Worm (Caenorhabditis elegans) whole organism, young adult: ENCODE data around the gene C52G5.3.

Experiments
- C06A6.2 ChIP-seq: fragments of 200-800 bp; sonication (Bioruptor generic); conservative IDR thresholded peaks from 2 replicates; pipeline ENCODE4 v1.3.6; 2022; ENCODE audit warnings: missing genetic modification characterization, missing compliant biosample characterization
- ZK185.1 ChIP-seq: sonication (generic microtip); optimal IDR thresholded peaks from 2 replicates; lab custom pipeline; 2016; ENCODE audit warnings: mild to moderate bottlenecking, missing genetic modification characterization, missing compliant biosample characterization; ENCODE audit not compliant: poor library complexity, severe bottlenecking
- dpl-1 ChIP-seq: fragments of 150-350 bp; optimal IDR thresholded peaks from 2 replicates; lab custom pipeline; 2014; ENCODE audit warnings: missing biosample characterization, missing genetic modification reagents, missing genetic modification characterization
- egl-44 ChIP-seq: fragments of 200-800 bp; sonication (Bioruptor generic); IDR thresholded peaks from 2 replicates; pipeline ENCODE4 v1.3.6; 2022; ENCODE audit warnings: missing genetic modification reagents, missing genetic modification characterization, missing compliant biosample characterization
- mel-28 ChIP-seq: sonication (generic microtip); optimal IDR thresholded peaks from 2 replicates; lab custom pipeline; 2016; ENCODE audit warnings: borderline replicate concordance, mild to moderate bottlenecking, missing genetic modification characterization, missing compliant biosample characterization
- snpc-1.3 ChIP-seq: sonication (generic microtip); optimal IDR thresholded peaks from 2 replicates; lab custom pipeline; 2017; ENCODE audit warnings: missing genetic modification characterization, mild to moderate bottlenecking, missing compliant biosample characterization, antibody characterized with exemption, moderate library complexity, missing genotype, missing genetic modification reagents; ENCODE audit not compliant: insufficient read depth
- sptf-2 ChIP-seq: fragments of 200-800 bp; sonication (Bioruptor generic); optimal IDR thresholded peaks from 2 replicates; lab custom pipeline; 2018; ENCODE audit warnings: mild to moderate bottlenecking, missing genetic modification characterization, missing compliant biosample characterization
- ztf-3 ChIP-seq: fragments of 200-800 bp; sonication (Bioruptor generic); optimal IDR thresholded peaks from 2 replicates; lab custom pipeline; 2018; ENCODE audit warnings: mild to moderate bottlenecking, missing genetic modification characterization, missing compliant biosample characterization

- no peak for TF ChIP-seq C06A6.2 (GFP tag; lab: Robert Waterston, UW)
- no peak for TF ChIP-seq egl-44
- no peak for TF ChIP-seq dpl-1 (GFP tag; lab: Kevin White, UChicago)
- TF ChIP-seq sptf-2 (GFP tag; lab: Kevin White, UChicago) = no peak
- no peak for TF ChIP-seq mel-28 (tag; lab: Kevin White, UChicago)
- TF ChIP-seq ztf-3 (GFP tag; lab: Kevin White, UChicago) = no peak
- no peak for TF ChIP-seq ZK185.1 (tag; lab: Kevin White, UChicago)
- TF ChIP-seq snpc-1.3 (tag; lab: Kevin White, UChicago) = no peak
Measured at ce11 chrX:12813539-12813938, 32.4 kb downstream of the C52G5.3 start, which contains the start of gene gei-3.
